Worm (Caenorhabditis elegans) whole organism, L3 larva: Measurements from ENCODE around the gene irld-23.

Source experiments
- ceh-82 ChIP-seq: fragments of 150-350 bp; optimal IDR thresholded peaks from 2 replicates; lab custom pipeline; 2014; ENCODE audit warnings: missing biosample characterization, missing genetic modification characterization
- elt-2 ChIP-seq: sonication (generic microtip); optimal IDR thresholded peaks from 2 replicates; lab custom pipeline; 2016; ENCODE audit warnings: missing genetic modification reagents, mild to moderate bottlenecking, missing genetic modification characterization, missing compliant biosample characterization
- lin-15B ChIP-seq: fragments of 150-350 bp; optimal IDR thresholded peaks from 2 replicates; lab custom pipeline; 2014; ENCODE audit warnings: missing biosample characterization, missing genetic modification characterization
- mdl-1 ChIP-seq: fragments of 150-350 bp; optimal IDR thresholded peaks from 2 replicates; lab custom pipeline; 2014; ENCODE audit warnings: missing biosample characterization, missing genetic modification characterization
- nhr-28 ChIP-seq: fragments of 150-350 bp; optimal IDR thresholded peaks from 2 replicates; lab custom pipeline; 2014; ENCODE audit warnings: missing biosample characterization, missing genetic modification characterization

DNA sequence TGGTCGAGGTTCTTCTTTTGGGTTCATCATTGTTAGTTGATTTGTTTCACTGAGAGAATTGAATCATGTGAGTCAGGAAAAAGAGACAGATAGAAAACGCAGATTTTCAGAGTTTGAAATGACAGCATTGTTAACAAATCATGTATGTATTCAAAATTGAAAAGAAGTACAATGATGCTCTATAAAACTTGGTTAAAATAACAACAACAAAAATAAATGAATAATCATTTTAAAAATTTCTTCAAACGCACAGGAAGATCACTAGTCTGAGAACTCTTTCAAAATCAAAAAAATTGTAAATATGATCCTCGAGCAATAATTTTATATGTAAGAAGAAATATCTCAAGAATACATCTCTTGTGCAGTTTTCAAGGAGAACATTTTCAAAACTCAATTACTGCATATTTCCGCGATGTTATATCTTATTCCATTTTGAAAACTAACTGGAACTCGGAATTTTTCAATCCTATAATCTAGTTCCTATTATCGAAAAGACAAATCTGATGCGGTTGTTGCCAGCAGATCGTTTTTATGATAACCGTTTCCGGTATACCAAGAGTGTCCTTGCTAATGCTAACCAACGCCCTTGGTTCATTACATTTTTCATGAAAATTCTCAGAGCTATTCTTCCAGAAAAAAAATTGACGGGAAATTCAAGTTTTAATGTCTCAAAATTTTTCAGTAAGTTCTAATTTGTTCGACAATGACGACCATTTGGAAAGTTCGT lies 16.2 kb upstream of the irld-23 start, which contains the start of gene lido-1:
- no peak for TF ChIP-seq nhr-28 (tag; lab: Kevin White, UChicago)
- no peak for TF ChIP-seq lin-15B (tag; lab: Kevin White, UChicago)
- TF ChIP-seq ceh-82 (tag; lab: Kevin White, UChicago): no peak
- no peak for TF ChIP-seq mdl-1
- TF ChIP-seq elt-2 (tag; lab: Kevin White, UChicago): no peak
